Fruit fly (Drosophila melanogaster) whole organism, embryonic: ENCODE measurements around the gene Syx5.
A peak's percentile ranks its signal among the peaks of the same experiment; 100 is the strongest.

Experiments used
- B-H2 ChIP-seq: fragments of 200-800 bp; sonication (Bioruptor generic); optimal IDR thresholded peaks from 2 replicates; lab custom pipeline; 2018; ENCODE audit warnings: missing biosample characterization, mild to moderate bottlenecking, missing genetic modification characterization
- CG10979 ChIP-seq: fragments of 200-800 bp; sonication (Bioruptor generic); optimal IDR thresholded peaks from 2 replicates; lab custom pipeline; 2018; ENCODE audit warnings: missing biosample characterization, mild to moderate bottlenecking, missing genetic modification characterization, moderate library complexity
- CG12155 ChIP-seq: fragments of 200-800 bp; sonication (Bioruptor generic); optimal IDR thresholded peaks from 3 replicates; lab custom pipeline; 2016; ENCODE audit warnings: missing biosample characterization, missing genetic modification characterization
- CG13775 ChIP-seq: fragments of 200-800 bp; sonication (Bioruptor generic); optimal IDR thresholded peaks from 3 replicates; lab custom pipeline; 2017; ENCODE audit warnings: missing biosample characterization, mild to moderate bottlenecking, missing genetic modification characterization
- CG14710 ChIP-seq: fragments of 200-800 bp; sonication (Bioruptor generic); optimal IDR thresholded peaks from 3 replicates; lab custom pipeline; 2019; ENCODE audit warnings: missing biosample characterization, mild to moderate bottlenecking, missing genetic modification characterization, moderate library complexity
- CG17612 ChIP-seq: fragments of 200-800 bp; sonication (Bioruptor generic); IDR thresholded peaks from 2 replicates; pipeline ENCODE4 v1.3.6; 2022; ENCODE audit warnings: missing biosample characterization, missing genetic modification characterization
- CG2120 ChIP-seq: fragments of 200-800 bp; sonication (Bioruptor generic); optimal IDR thresholded peaks from 3 replicates; lab custom pipeline; 2016; ENCODE audit warnings: missing biosample characterization, missing genetic modification characterization
- CG2129 ChIP-seq: fragments of 200-800 bp; sonication (Bioruptor generic); IDR thresholded peaks from 2 replicates; pipeline ENCODE4 v1.3.6; 2022; ENCODE audit warnings: missing biosample characterization, missing genetic modification characterization; ENCODE audit not compliant: partially characterized antibody
- CG31365 ChIP-seq: fragments of 200-800 bp; sonication (Bioruptor generic); optimal IDR thresholded peaks from 2 replicates; lab custom pipeline; 2018; ENCODE audit warnings: missing biosample characterization, mild to moderate bottlenecking, missing genetic modification characterization
- CG3407 ChIP-seq: fragments of 200-800 bp; sonication (Bioruptor generic); optimal IDR thresholded peaks from 2 replicates; lab custom pipeline; 2018; ENCODE audit warnings: missing biosample characterization, mild to moderate bottlenecking, missing genetic modification characterization
- CG3847 ChIP-seq: fragments of 200-800 bp; sonication (Bioruptor generic); IDR thresholded peaks from 2 replicates; pipeline ENCODE4 v1.3.6; 2022; ENCODE audit warnings: missing biosample characterization, missing genetic modification characterization
- CG43689 ChIP-seq: fragments of 200-800 bp; sonication (Bioruptor generic); IDR thresholded peaks from 2 replicates; pipeline ENCODE4 v1.3.6; 2022; ENCODE audit warnings: missing biosample characterization, missing genetic modification characterization
- CG4404 ChIP-seq: fragments of 200-800 bp; sonication (Bioruptor generic); IDR thresholded peaks from 2 replicates; pipeline ENCODE4 v1.3.6; 2022; ENCODE audit warnings: missing biosample characterization, missing genetic modification characterization
- CG4424 ChIP-seq: fragments of 200-800 bp; sonication (Bioruptor generic); optimal IDR thresholded peaks from 3 replicates; lab custom pipeline; 2016; ENCODE audit warnings: missing biosample characterization, missing genetic modification characterization
- CG4730 ChIP-seq: fragments of 200-800 bp; sonication (Bioruptor generic); IDR thresholded peaks from 2 replicates; pipeline ENCODE4 v1.3.6; 2022; ENCODE audit warnings: missing biosample characterization, missing genetic modification characterization
- CG5245 ChIP-seq: fragments of 200-800 bp; sonication (Bioruptor generic); optimal IDR thresholded peaks from 3 replicates; lab custom pipeline; 2016; ENCODE audit warnings: missing biosample characterization, missing genetic modification characterization
- CG7786 ChIP-seq: fragments of 200-800 bp; sonication (Bioruptor generic); optimal IDR thresholded peaks from 2 replicates; lab custom pipeline; 2016; ENCODE audit warnings: missing biosample characterization, missing genetic modification characterization
- CG7928 ChIP-seq: fragments of 200-800 bp; sonication (Bioruptor generic); optimal IDR thresholded peaks from 2 replicates; lab custom pipeline; 2017; ENCODE audit warnings: missing biosample characterization, mild to moderate bottlenecking, missing genetic modification characterization
- CG7963 ChIP-seq: fragments of 200-800 bp; sonication (Bioruptor generic); IDR thresholded peaks from 3 replicates; pipeline ENCODE4 v1.3.6; 2022; ENCODE audit warnings: missing biosample characterization, missing genetic modification characterization; ENCODE audit not compliant: partially characterized antibody
- CrebB ChIP-seq: fragments of 200-800 bp; sonication (Bioruptor generic); optimal IDR thresholded peaks from 3 replicates; lab custom pipeline; 2018; ENCODE audit warnings: missing biosample characterization, mild to moderate bottlenecking, missing genetic modification characterization
- Dref ChIP-seq: fragments of 200-800 bp; sonication (Bioruptor generic); IDR thresholded peaks from 2 replicates; pipeline ENCODE4 v1.3.6; 2022; ENCODE audit warnings: missing biosample characterization, missing genetic modification characterization
- Ets65A ChIP-seq: fragments of 200-800 bp; sonication (Bioruptor generic); peaks from one replicate; lab custom pipeline; 2016; ENCODE audit warnings: missing biosample characterization, missing genetic modification characterization
- Ets97D ChIP-seq: fragments of 200-800 bp; sonication (Bioruptor generic); optimal IDR thresholded peaks from 3 replicates; lab custom pipeline; 2016; ENCODE audit warnings: missing biosample characterization, missing genetic modification characterization
- HLH3B ChIP-seq: fragments of 200-800 bp; sonication (Bioruptor generic); IDR thresholded peaks from 2 replicates; pipeline ENCODE4 v1.3.6; 2022; ENCODE audit warnings: missing biosample characterization, missing genetic modification characterization
- Hand ChIP-seq: fragments of 200-800 bp; sonication (Bioruptor generic); optimal IDR thresholded peaks from 2 replicates; lab custom pipeline; 2017; ENCODE audit warnings: mild to moderate bottlenecking, missing biosample characterization, missing genetic modification reagents, missing genetic modification characterization
- Poxn ChIP-seq: fragments of 200-800 bp; sonication (Bioruptor generic); IDR thresholded peaks from 2 replicates; pipeline ENCODE4 v1.3.6; 2022; ENCODE audit warnings: missing biosample characterization, missing genetic modification characterization
- Sry-δ ChIP-seq: fragments of 200-800 bp; sonication (Bioruptor generic); optimal IDR thresholded peaks from 2 replicates; lab custom pipeline; 2016; ENCODE audit warnings: missing biosample characterization, missing genetic modification characterization
- ase ChIP-seq: fragments of 200-800 bp; sonication (Bioruptor generic); IDR thresholded peaks from 3 replicates; pipeline ENCODE4 v1.3.6; 2022; ENCODE audit warnings: missing biosample characterization, missing genetic modification characterization
- ato ChIP-seq: fragments of 200-800 bp; sonication (Bioruptor generic); IDR thresholded peaks from 2 replicates; pipeline ENCODE4 v1.3.6; 2022; ENCODE audit warnings: missing biosample characterization, missing genetic modification characterization; ENCODE audit not compliant: partially characterized antibody
- bowl ChIP-seq: fragments of 200-800 bp; sonication (Bioruptor generic); IDR thresholded peaks from 2 replicates; pipeline ENCODE4 v1.3.6; 2022; ENCODE audit warnings: missing biosample characterization, missing genetic modification characterization
- chif ChIP-seq, 2 experiments: fragments of 200-800 bp; sonication (Bioruptor generic); optimal IDR thresholded peaks; 3 replicates each; lab custom pipeline; 2016; ENCODE audit warnings: missing biosample characterization in 2 of 2, missing genetic modification characterization in 2 of 2
- crol ChIP-seq: fragments of 200-800 bp; sonication (Bioruptor generic); IDR thresholded peaks from 2 replicates; pipeline ENCODE4 v1.3.6; 2022; ENCODE audit warnings: missing biosample characterization, missing genetic modification characterization
- crp ChIP-seq, 2 experiments: fragments of 200-800 bp; sonication (Bioruptor generic); optimal IDR thresholded peaks; 2 replicates in 1 of 2; 3 replicates in 1 of 2; lab custom pipeline; 2017; ENCODE audit warnings: missing biosample characterization in 2 of 2, missing genetic modification characterization in 2 of 2, mild to moderate bottlenecking in 1 of 2, moderate library complexity in 1 of 2
- dimm ChIP-seq: fragments of 200-800 bp; sonication (Bioruptor generic); IDR thresholded peaks from 2 replicates; pipeline ENCODE4 v1.3.6; 2022; ENCODE audit warnings: missing biosample characterization, missing genetic modification characterization
- dysf ChIP-seq: fragments of 200-800 bp; sonication (Bioruptor generic); IDR thresholded peaks from 3 replicates; pipeline ENCODE4 v1.3.6; 2022; ENCODE audit warnings: missing biosample characterization, missing genetic modification characterization
- klu ChIP-seq: fragments of 200-800 bp; sonication (Bioruptor generic); IDR thresholded peaks from 2 replicates; pipeline ENCODE4 v1.3.6; 2022; ENCODE audit warnings: missing biosample characterization, missing genetic modification characterization
- lmd ChIP-seq: fragments of 200-800 bp; sonication (Bioruptor generic); IDR thresholded peaks from 2 replicates; pipeline ENCODE4 v1.3.6; 2022; ENCODE audit warnings: missing biosample characterization, missing genetic modification characterization
- lov ChIP-seq, 2 experiments: fragments of 200-800 bp in 1 of 2; fragments of >200 bp in 1 of 2; sonication (Bioruptor generic) in 1 of 2; IDR thresholded peaks in 1 of 2; optimal IDR thresholded peaks in 1 of 2; 2 replicates in 1 of 2; 3 replicates in 1 of 2; pipeline versions ENCODE4 v1.3.6 to Lab custom; 2017 to 2022; ENCODE audit warnings: missing biosample characterization in 1 of 2, missing genetic modification characterization in 1 of 2
- nerfin-1 ChIP-seq: fragments of 200-800 bp; sonication (Bioruptor generic); optimal IDR thresholded peaks from 3 replicates; lab custom pipeline; 2019; ENCODE audit warnings: missing biosample characterization, mild to moderate bottlenecking, missing genetic modification characterization, moderate library complexity
- nmo ChIP-seq: fragments of 200-800 bp; sonication (Bioruptor generic); optimal IDR thresholded peaks from 2 replicates; lab custom pipeline; 2018; ENCODE audit warnings: missing biosample characterization, mild to moderate bottlenecking, missing genetic modification characterization, moderate library complexity
- pan ChIP-seq, 4 experiments: fragments of >200 bp in 3 of 4; fragments of 200-800 bp in 1 of 4; sonication (Bioruptor generic) in 1 of 4; optimal IDR thresholded peaks in 3 of 4; IDR thresholded peaks in 1 of 4; 2 replicates each; pipeline versions ENCODE4 v1.3.6 to Lab custom; 2017 to 2022; ENCODE audit warnings: missing biosample characterization in 2 of 4, missing genetic modification characterization in 2 of 4, mixed read lengths in 1 of 4
- psq ChIP-seq: fragments of 200-800 bp; sonication (Bioruptor generic); optimal IDR thresholded peaks from 2 replicates; lab custom pipeline; 2017; ENCODE audit warnings: missing biosample characterization, missing genetic modification characterization
- repo ChIP-seq: fragments of 200-800 bp; sonication (Bioruptor generic); optimal IDR thresholded peaks from 2 replicates; lab custom pipeline; 2016; ENCODE audit warnings: missing biosample characterization, missing genetic modification characterization
- scrt ChIP-seq: fragments of 200-800 bp; sonication (Bioruptor generic); optimal IDR thresholded peaks from 2 replicates; lab custom pipeline; 2018; ENCODE audit warnings: missing biosample characterization, mild to moderate bottlenecking, missing genetic modification characterization, moderate library complexity
- sens ChIP-seq: fragments of 200-800 bp; sonication (Bioruptor generic); peaks from one replicate; lab custom pipeline; 2016; ENCODE audit warnings: missing biosample characterization, missing genetic modification characterization
- sr ChIP-seq: fragments of 200-800 bp; sonication (Bioruptor generic); IDR thresholded peaks from 3 replicates; pipeline ENCODE4 v1.3.6; 2022; ENCODE audit warnings: missing biosample characterization, missing genetic modification characterization
- sug ChIP-seq: fragments of 200-800 bp; optimal IDR thresholded peaks from 2 replicates; lab custom pipeline; 2019; ENCODE audit warnings: missing biosample characterization, mild to moderate bottlenecking, missing genetic modification characterization, moderate library complexity
- tin ChIP-seq: fragments of 200-800 bp; sonication (Bioruptor generic); optimal IDR thresholded peaks from 3 replicates; lab custom pipeline; 2016; ENCODE audit warnings: missing biosample characterization, missing genetic modification characterization
- trem ChIP-seq: fragments of 200-800 bp; optimal IDR thresholded peaks from 3 replicates; lab custom pipeline; 2019; ENCODE audit warnings: missing biosample characterization, mild to moderate bottlenecking, missing genetic modification characterization, moderate library complexity
- zfh1 ChIP-seq: fragments of 200-800 bp; sonication (Bioruptor generic); IDR thresholded peaks from 3 replicates; pipeline ENCODE4 v1.3.6; 2022; ENCODE audit warnings: missing biosample characterization, missing genetic modification characterization

Syx5 gene

dm6 chr2L:16356249-16357025 is 49.3 kb downstream of the Syx5 start, which contains the start of gene CaBP1 (continued):
- TF ChIP-seq CG12155 (GFP tag; lab: Kevin White, UChicago), result no peak
- no peak for TF ChIP-seq CG7928
- no peak for TF ChIP-seq CG13775
- peak; percentile 39 for TF ChIP-seq CG3847 (GFP tag; lab: Robert Waterston, UW)
- TF ChIP-seq B-H2, result no peak
- no peak for TF ChIP-seq tin (GFP tag; lab: Kevin White, UChicago)
- TF ChIP-seq lov (optimal IDR thresholded peaks at IDR 0.05; lab: Kevin White, UChicago), result no peak
- TF ChIP-seq lov (GFP tag; IDR thresholded peaks at IDR 0.05; lab: Robert Waterston, UW), result no peak
- no peak for TF ChIP-seq scrt (GFP tag; lab: Kevin White, UChicago)
- TF ChIP-seq CG10979, result no peak
- TF ChIP-seq Dref, result peak; percentile 74
- TF ChIP-seq CG7786 (GFP tag; lab: Kevin White, UChicago), result no peak
- peak; percentile 81 for TF ChIP-seq ato (GFP tag; lab: Robert Waterston, UW)
- peak; percentile 64 for TF ChIP-seq trem (tag; lab: Kevin White, UChicago)
- TF ChIP-seq sens (GFP tag; lab: Kevin White, UChicago), result peak; percentile 85
- no peak for TF ChIP-seq CG3407 (GFP tag; lab: Kevin White, UChicago)
- no peak for TF ChIP-seq HLH3B (GFP tag; lab: Robert Waterston, UW)
- TF ChIP-seq pan (optimal IDR thresholded peaks at IDR 0.05; lab: Kevin White, UChicago), result no peak
- no peak for TF ChIP-seq pan (GFP tag; optimal IDR thresholded peaks at IDR 0.05 in 1 of 2, IDR thresholded peaks at IDR 0.05 in 1 of 2)
- TF ChIP-seq CG2120 (GFP tag; lab: Kevin White, UChicago), result no peak
- TF ChIP-seq crp (GFP tag; optimal IDR thresholded peaks at IDR 0.05; lab: Kevin White, UChicago), result no peak
- TF ChIP-seq CG31365 (tag; lab: Kevin White, UChicago), result no peak
- no peak for TF ChIP-seq CG17612 (GFP tag; lab: Robert Waterston, UW)
- no peak for TF ChIP-seq CG43689
- no peak for TF ChIP-seq dimm
- TF ChIP-seq CG5245 (GFP tag; lab: Kevin White, UChicago), result no peak
- no peak for TF ChIP-seq Hand (GFP tag; lab: Kevin White, UChicago)
- no peak for TF ChIP-seq dysf (GFP tag; lab: Robert Waterston, UW)
- peak; percentile 42 for TF ChIP-seq Ets97D (GFP tag; lab: Kevin White, UChicago)
- TF ChIP-seq psq (GFP tag; lab: Kevin White, UChicago), result no peak
- TF ChIP-seq nmo (GFP tag; lab: Kevin White, UChicago), result peak; percentile 52
- no peak for TF ChIP-seq Ets65A (GFP tag; lab: Kevin White, UChicago)
- TF ChIP-seq CG4730 (GFP tag; lab: Robert Waterston, UW), result no peak
- no peak for TF ChIP-seq lmd (GFP tag; lab: Robert Waterston, UW)
- peak; percentile 4 for TF ChIP-seq sug (tag; lab: Kevin White, UChicago)
- TF ChIP-seq klu, result no peak
- no peak for TF ChIP-seq crol (GFP tag; lab: Robert Waterston, UW)
- no peak for TF ChIP-seq chif (GFP tag; optimal IDR thresholded peaks at IDR 0.05; lab: Kevin White, UChicago)
- no peak for TF ChIP-seq Poxn
- TF ChIP-seq CG14710, result peak; percentile 59
- TF ChIP-seq CG4404 (GFP tag; lab: Robert Waterston, UW), result no peak
- no peak for TF ChIP-seq ase (GFP tag; lab: Robert Waterston, UW)
- no peak for TF ChIP-seq bowl (GFP tag; lab: Robert Waterston, UW)
- peak; percentile 97 for TF ChIP-seq sr (GFP tag; lab: Robert Waterston, UW)
- no peak for TF ChIP-seq zfh1
- peak; percentile 84 for TF ChIP-seq CG7963 (GFP tag; lab: Robert Waterston, UW)
- no peak for TF ChIP-seq CG4424 (GFP tag; lab: Kevin White, UChicago)
- TF ChIP-seq Sry-δ (GFP tag; lab: Kevin White, UChicago), result peak; percentile 72
- TF ChIP-seq CrebB (tag; lab: Kevin White, UChicago), result no peak
- TF ChIP-seq CG2129 (GFP tag; lab: Robert Waterston, UW), result peak; percentile 97
- no peak for TF ChIP-seq nerfin-1 (tag; lab: Kevin White, UChicago)
- TF ChIP-seq repo (GFP tag; lab: Kevin White, UChicago), result no peak
